Fruit fly (Drosophila melanogaster) whole organism, embryonic: ENCODE data around the gene CG15403.

Experiments
- Abd-B ChIP-seq: fragments of 200-800 bp; sonication (Bioruptor generic); optimal IDR thresholded peaks from 2 replicates; lab custom pipeline; 2018; ENCODE audit warnings: missing biosample characterization, mild to moderate bottlenecking, missing genetic modification characterization, moderate library complexity
- Adf1 ChIP-seq: fragments of 200-800 bp; sonication (Bioruptor generic); IDR thresholded peaks from 2 replicates; pipeline ENCODE4 v1.3.6; 2022; ENCODE audit warnings: missing biosample characterization, missing genetic modification characterization
- CG11695 ChIP-seq: fragments of 200-800 bp; sonication (Bioruptor generic); IDR thresholded peaks from 3 replicates; pipeline ENCODE4 v1.3.6; 2022; ENCODE audit warnings: missing biosample characterization, missing genetic modification characterization
- CG12219 ChIP-seq: fragments of 200-800 bp; sonication (Bioruptor generic); optimal IDR thresholded peaks from 3 replicates; lab custom pipeline; 2018; ENCODE audit warnings: missing biosample characterization, mild to moderate bottlenecking, missing genetic modification characterization
- CG12744 ChIP-seq: fragments of 200-800 bp; sonication (Bioruptor generic); optimal IDR thresholded peaks from 2 replicates; lab custom pipeline; 2016; ENCODE audit warnings: missing biosample characterization, missing genetic modification characterization
- CG13287 ChIP-seq: fragments of 200-800 bp; sonication (Bioruptor generic); IDR thresholded peaks from 2 replicates; pipeline ENCODE4 v1.3.6; 2022; ENCODE audit warnings: missing biosample characterization, missing genetic modification characterization; ENCODE audit not compliant: partially characterized antibody
- CG14710 ChIP-seq: fragments of 200-800 bp; sonication (Bioruptor generic); optimal IDR thresholded peaks from 3 replicates; lab custom pipeline; 2019; ENCODE audit warnings: missing biosample characterization, mild to moderate bottlenecking, missing genetic modification characterization, moderate library complexity
- CG14965 ChIP-seq: fragments of 200-800 bp; sonication (Bioruptor generic); optimal IDR thresholded peaks from 2 replicates; lab custom pipeline; 2016; ENCODE audit warnings: missing biosample characterization, missing genetic modification characterization, borderline replicate concordance
- CG1602 ChIP-seq: fragments of 200-800 bp; sonication (Bioruptor generic); optimal IDR thresholded peaks from 3 replicates; lab custom pipeline; 2016; ENCODE audit warnings: missing biosample characterization, missing genetic modification characterization
- CG2120 ChIP-seq: fragments of 200-800 bp; sonication (Bioruptor generic); optimal IDR thresholded peaks from 3 replicates; lab custom pipeline; 2016; ENCODE audit warnings: missing biosample characterization, missing genetic modification characterization
- CG2199 ChIP-seq: fragments of 200-800 bp; sonication (Bioruptor generic); IDR thresholded peaks from 3 replicates; pipeline ENCODE4 v1.3.6; 2022; ENCODE audit warnings: missing biosample characterization, missing genetic modification characterization
- CG2889 ChIP-seq: fragments of 200-800 bp; sonication (Bioruptor generic); IDR thresholded peaks from 3 replicates; pipeline ENCODE4 v1.3.6; 2022; ENCODE audit warnings: missing biosample characterization, missing genetic modification characterization
- CG30403 ChIP-seq: fragments of 200-800 bp; sonication (Bioruptor generic); optimal IDR thresholded peaks from 3 replicates; lab custom pipeline; 2016; ENCODE audit warnings: missing biosample characterization, missing genetic modification characterization
- CG32772 ChIP-seq: fragments of 200-800 bp; sonication (Bioruptor generic); IDR thresholded peaks from 2 replicates; pipeline ENCODE4 v1.3.6; 2022; ENCODE audit warnings: missing biosample characterization, missing genetic modification characterization
- CG3281 ChIP-seq: fragments of 200-800 bp; sonication (Bioruptor generic); optimal IDR thresholded peaks from 3 replicates; lab custom pipeline; 2017; ENCODE audit warnings: missing biosample characterization, mild to moderate bottlenecking, missing genetic modification characterization
- CG4730 ChIP-seq: fragments of 200-800 bp; sonication (Bioruptor generic); IDR thresholded peaks from 2 replicates; pipeline ENCODE4 v1.3.6; 2022; ENCODE audit warnings: missing biosample characterization, missing genetic modification characterization
- CG4854 ChIP-seq: fragments of 200-800 bp; sonication (Bioruptor generic); optimal IDR thresholded peaks from 2 replicates; lab custom pipeline; 2016; ENCODE audit warnings: missing biosample characterization, missing genetic modification characterization, inconsistent platforms
- CG6854 ChIP-seq: fragments of 200-800 bp; sonication (Bioruptor generic); optimal IDR thresholded peaks from 3 replicates; lab custom pipeline; 2017; ENCODE audit warnings: missing biosample characterization, mild to moderate bottlenecking, missing genetic modification characterization
- CG9609 ChIP-seq: fragments of 200-800 bp; sonication (Bioruptor generic); optimal IDR thresholded peaks from 3 replicates; lab custom pipeline; 2016; ENCODE audit warnings: missing biosample characterization, missing genetic modification characterization
- Chrac-16 ChIP-seq: fragments of 200-800 bp; sonication (Bioruptor generic); optimal IDR thresholded peaks from 3 replicates; lab custom pipeline; 2016; ENCODE audit warnings: missing biosample characterization, missing genetic modification characterization
- Doc3 ChIP-seq: fragments of 200-800 bp; sonication (Bioruptor generic); IDR thresholded peaks from 3 replicates; pipeline ENCODE4 v1.3.6; 2022; ENCODE audit warnings: missing biosample characterization, missing genetic modification characterization; ENCODE audit not compliant: partially characterized antibody
- Dp ChIP-seq: fragments of 200-800 bp; sonication (Bioruptor generic); optimal IDR thresholded peaks from 2 replicates; lab custom pipeline; 2018; ENCODE audit warnings: missing biosample characterization, mild to moderate bottlenecking, missing genetic modification characterization, moderate library complexity
- Ets97D ChIP-seq: fragments of 200-800 bp; sonication (Bioruptor generic); optimal IDR thresholded peaks from 3 replicates; lab custom pipeline; 2016; ENCODE audit warnings: missing biosample characterization, missing genetic modification characterization
- Gug ChIP-seq: fragments of 200-800 bp; sonication (Bioruptor generic); IDR thresholded peaks from 4 replicates; pipeline ENCODE4 v1.3.6; 2022; ENCODE audit warnings: missing biosample characterization, missing genetic modification characterization
- HHEX ChIP-seq: fragments of 200-800 bp; sonication (Bioruptor generic); optimal IDR thresholded peaks from 3 replicates; lab custom pipeline; 2017; ENCODE audit warnings: missing biosample characterization, mild to moderate bottlenecking, missing genetic modification characterization, missing genetic modification reagents
- Kr ChIP-seq: fragments of 200-800 bp; sonication (Bioruptor generic); optimal IDR thresholded peaks from 2 replicates; lab custom pipeline; 2017; ENCODE audit warnings: missing biosample characterization, mild to moderate bottlenecking, missing genetic modification characterization
- Lpt ChIP-seq: fragments of >200 bp; optimal IDR thresholded peaks from 2 replicates; lab custom pipeline; 2018; ENCODE audit warnings: missing biosample characterization, missing genetic modification characterization
- NC2α ChIP-seq: fragments of 200-800 bp; sonication (Bioruptor generic); optimal IDR thresholded peaks from 2 replicates; lab custom pipeline; 2016; ENCODE audit warnings: missing biosample characterization, missing genetic modification characterization
- Optix ChIP-seq: fragments of 200-800 bp; sonication (Bioruptor generic); IDR thresholded peaks from 3 replicates; pipeline ENCODE4 v1.3.6; 2022; ENCODE audit warnings: missing biosample characterization, missing genetic modification characterization
- PHDP ChIP-seq: fragments of 200-800 bp; sonication (Bioruptor generic); optimal IDR thresholded peaks from 3 replicates; lab custom pipeline; 2018; ENCODE audit warnings: missing biosample characterization, mild to moderate bottlenecking, missing genetic modification characterization, moderate library complexity
- Rfx ChIP-seq: fragments of 200-800 bp; sonication (Bioruptor generic); IDR thresholded peaks from 2 replicates; pipeline ENCODE4 v1.3.6; 2022; ENCODE audit warnings: missing biosample characterization, missing genetic modification characterization
- ac ChIP-seq: fragments of 200-800 bp; sonication (Bioruptor generic); optimal IDR thresholded peaks from 3 replicates; lab custom pipeline; 2017; ENCODE audit warnings: missing biosample characterization, mild to moderate bottlenecking, missing genetic modification characterization
- ato ChIP-seq: fragments of 200-800 bp; sonication (Bioruptor generic); IDR thresholded peaks from 2 replicates; pipeline ENCODE4 v1.3.6; 2022; ENCODE audit warnings: missing biosample characterization, missing genetic modification characterization; ENCODE audit not compliant: partially characterized antibody
- az2 ChIP-seq: fragments of 200-800 bp; sonication (Bioruptor generic); optimal IDR thresholded peaks from 3 replicates; lab custom pipeline; 2016; ENCODE audit warnings: missing biosample characterization, missing genetic modification characterization
- corto ChIP-seq: fragments of 200-800 bp; sonication (Bioruptor generic); optimal IDR thresholded peaks from 2 replicates; lab custom pipeline; 2016; ENCODE audit warnings: missing biosample characterization, mild to moderate bottlenecking, missing genetic modification characterization, moderate library complexity
- disco-r ChIP-seq: fragments of 200-800 bp; sonication (Bioruptor generic); optimal IDR thresholded peaks from 2 replicates; lab custom pipeline; 2016; ENCODE audit warnings: missing biosample characterization, missing genetic modification characterization
- fru ChIP-seq: fragments of >200 bp; optimal IDR thresholded peaks from 2 replicates; lab custom pipeline; 2017
- fu2 ChIP-seq: fragments of 200-800 bp; sonication (Bioruptor generic); optimal IDR thresholded peaks from 2 replicates; lab custom pipeline; 2016; ENCODE audit warnings: missing biosample characterization, missing genetic modification characterization
- grn ChIP-seq: fragments of 200-800 bp; sonication (Bioruptor generic); optimal IDR thresholded peaks from 3 replicates; lab custom pipeline; 2017; ENCODE audit warnings: missing biosample characterization, missing genetic modification characterization
- h ChIP-seq: fragments of >200 bp; optimal IDR thresholded peaks from 2 replicates; lab custom pipeline; 2017
- hb ChIP-seq: fragments of 200-800 bp; sonication (Bioruptor generic); IDR thresholded peaks from 3 replicates; pipeline ENCODE4 v1.3.6; 2022; ENCODE audit warnings: missing biosample characterization, missing genetic modification characterization; ENCODE audit not compliant: partially characterized antibody
- hkb ChIP-seq, 2 experiments: fragments of 200-800 bp in 1 of 2; fragments of >200 bp in 1 of 2; sonication (Bioruptor generic) in 1 of 2; IDR thresholded peaks in 1 of 2; optimal IDR thresholded peaks in 1 of 2; 2 replicates each; pipeline versions ENCODE4 v1.3.6 to Lab custom; 2017 to 2022; ENCODE audit warnings: missing biosample characterization in 1 of 2, missing genetic modification characterization in 1 of 2
- hth ChIP-seq: fragments of >200 bp; optimal IDR thresholded peaks from 2 replicates; lab custom pipeline; 2017; ENCODE audit warnings: inconsistent platforms
- insv ChIP-seq, 2 experiments: fragments of 200-800 bp; sonication (Bioruptor generic); optimal IDR thresholded peaks; 3 replicates each; lab custom pipeline; 2016 to 2018; ENCODE audit warnings: missing biosample characterization in 2 of 2, missing genetic modification characterization in 2 of 2
- kah ChIP-seq: fragments of 200-800 bp; sonication (Bioruptor generic); optimal IDR thresholded peaks from 2 replicates; lab custom pipeline; 2018; ENCODE audit warnings: missing biosample characterization, mild to moderate bottlenecking, missing genetic modification characterization
- nerfin-1 ChIP-seq: fragments of 200-800 bp; sonication (Bioruptor generic); optimal IDR thresholded peaks from 3 replicates; lab custom pipeline; 2019; ENCODE audit warnings: missing biosample characterization, mild to moderate bottlenecking, missing genetic modification characterization, moderate library complexity
- peb ChIP-seq: fragments of 200-800 bp; sonication (Bioruptor generic); IDR thresholded peaks from 2 replicates; pipeline ENCODE4 v1.3.6; 2022; ENCODE audit warnings: missing biosample characterization, missing genetic modification characterization
- repo ChIP-seq: fragments of 200-800 bp; sonication (Bioruptor generic); optimal IDR thresholded peaks from 2 replicates; lab custom pipeline; 2016; ENCODE audit warnings: missing biosample characterization, missing genetic modification characterization
- ssp ChIP-seq: fragments of 200-800 bp; sonication (Bioruptor generic); IDR thresholded peaks from 2 replicates; pipeline ENCODE4 v1.3.6; 2022; ENCODE audit warnings: missing biosample characterization, missing genetic modification characterization
- tap ChIP-seq: fragments of 200-800 bp; optimal IDR thresholded peaks from 3 replicates; lab custom pipeline; 2019; ENCODE audit warnings: missing biosample characterization, mild to moderate bottlenecking, missing genetic modification characterization, moderate library complexity
- tup ChIP-seq: fragments of 200-800 bp; sonication (Bioruptor generic); optimal IDR thresholded peaks from 2 replicates; lab custom pipeline; 2016; ENCODE audit warnings: missing biosample characterization, mild to moderate bottlenecking, missing genetic modification characterization, moderate library complexity
- tx ChIP-seq: fragments of 200-800 bp; sonication (Bioruptor generic); optimal IDR thresholded peaks from 2 replicates; lab custom pipeline; 2016; ENCODE audit warnings: missing biosample characterization, missing genetic modification characterization

CG15403 gene

dm6 chr2L:3172745-3173271 lies 44.4 kb downstream of the CG15403 start (continued):
- TF ChIP-seq Dp: peak; percentile 92
- no peak for TF ChIP-seq HHEX (GFP tag; lab: Kevin White, UChicago)
- no peak for TF ChIP-seq nerfin-1 (tag; lab: Kevin White, UChicago)
- no peak for TF ChIP-seq Ets97D (GFP tag; lab: Kevin White, UChicago)
- peak; percentile 63; the same call in 1 of the 2 replicates for TF ChIP-seq Rfx
- peak; percentile 31; the same call in 1 of the 3 replicates for TF ChIP-seq Doc3 (GFP tag; lab: Robert Waterston, UW)
- no peak for TF ChIP-seq CG9609 (GFP tag; lab: Kevin White, UChicago)
- no peak for TF ChIP-seq tx
- no peak for TF ChIP-seq PHDP (tag; lab: Kevin White, UChicago)
- peak; percentile 26 for TF ChIP-seq CG3281
- peak; percentile 79 for TF ChIP-seq hb (GFP tag; lab: Robert Waterston, UW)
- TF ChIP-seq repo (GFP tag; lab: Kevin White, UChicago): no peak
- TF ChIP-seq Adf1 (GFP tag; lab: Robert Waterston, UW): peak; percentile 19; the same call in 1 of the 2 replicates
- no peak for TF ChIP-seq disco-r (GFP tag; lab: Kevin White, UChicago)
- no peak for TF ChIP-seq NC2α (GFP tag; lab: Kevin White, UChicago)
- TF ChIP-seq hkb (optimal IDR thresholded peaks at IDR 0.05; lab: Kevin White, UChicago): no peak
- peak; percentile 79 for TF ChIP-seq hkb (GFP tag; IDR thresholded peaks at IDR 0.05; lab: Robert Waterston, UW)
- TF ChIP-seq hth (lab: Kevin White, UChicago): no peak
- no peak for TF ChIP-seq fu2 (GFP tag; lab: Kevin White, UChicago)
- TF ChIP-seq CG4854 (GFP tag; lab: Kevin White, UChicago): no peak
- TF ChIP-seq Optix: no peak
- TF ChIP-seq CG32772 (GFP tag; lab: Robert Waterston, UW): no peak
- TF ChIP-seq CG14965 (GFP tag; lab: Kevin White, UChicago): no peak
- TF ChIP-seq CG1602 (GFP tag; lab: Kevin White, UChicago): no peak
- no peak for TF ChIP-seq tup (GFP tag; lab: Kevin White, UChicago)
- no peak for TF ChIP-seq grn
- TF ChIP-seq insv (GFP tag; optimal IDR thresholded peaks at IDR 0.05; lab: Kevin White, UChicago): no peak
- no peak for TF ChIP-seq CG30403 (GFP tag; lab: Kevin White, UChicago)
- TF ChIP-seq Chrac-16 (GFP tag; lab: Kevin White, UChicago): no peak
- no peak for TF ChIP-seq Abd-B
- no peak for TF ChIP-seq Gug (GFP tag; lab: Robert Waterston, UW)
- TF ChIP-seq tap (tag; lab: Kevin White, UChicago): peak; percentile 19
- no peak for TF ChIP-seq CG11695
- no peak for TF ChIP-seq CG12744 (GFP tag; lab: Kevin White, UChicago)
- TF ChIP-seq CG13287: peak; percentile 77
- TF ChIP-seq Lpt: no peak
- no peak for TF ChIP-seq CG2120 (GFP tag; lab: Kevin White, UChicago)
- TF ChIP-seq ssp (GFP tag; lab: Robert Waterston, UW): no peak
- TF ChIP-seq ato (GFP tag; lab: Robert Waterston, UW): peak; percentile 82
- TF ChIP-seq CG2199 (GFP tag; lab: Robert Waterston, UW): no peak
- TF ChIP-seq CG2889 (GFP tag; lab: Robert Waterston, UW): no peak
- no peak for TF ChIP-seq Kr (GFP tag; lab: Kevin White, UChicago)
- TF ChIP-seq az2 (GFP tag; lab: Kevin White, UChicago): no peak
- TF ChIP-seq CG4730 (GFP tag; lab: Robert Waterston, UW): no peak
- no peak for TF ChIP-seq kah (GFP tag; lab: Kevin White, UChicago)
- no peak for TF ChIP-seq h (lab: Kevin White, UChicago)
- TF ChIP-seq fru (lab: Kevin White, UChicago): no peak
- no peak for TF ChIP-seq CG12219 (GFP tag; lab: Kevin White, UChicago)
- TF ChIP-seq peb (GFP tag; lab: Robert Waterston, UW): no peak
- TF ChIP-seq CG14710: peak; percentile 36
- no peak for TF ChIP-seq corto (GFP tag; lab: Kevin White, UChicago)
- TF ChIP-seq ac: no peak
- TF ChIP-seq CG6854 (GFP tag; lab: Kevin White, UChicago): peak; percentile 3
